Worm (Caenorhabditis elegans): Measurements from ENCODE around the gene spas-1.

ce11 chrV:9181669-9182250 is 6.2 kb downstream of the spas-1 start, which contains the start of gene ptr-1:
- no peak for TF ChIP-seq him-1 (tag; optimal IDR thresholded peaks at IDR 0.05)
- TF ChIP-seq W03F9.2 (tag; optimal IDR thresholded peaks at IDR 0.05): no peak
